Fruit fly (Drosophila melanogaster) whole organism, embryonic: Measurements from ENCODE around the gene SCCRO.

Source experiments
- B-H1 ChIP-seq: fragments of 200-800 bp; sonication (Bioruptor generic); IDR thresholded peaks from 3 replicates; pipeline ENCODE4 v1.3.6; 2022; ENCODE audit warnings: missing biosample characterization, missing genetic modification characterization
- CG10209 ChIP-seq: fragments of 200-800 bp; sonication (Bioruptor generic); optimal IDR thresholded peaks from 3 replicates; lab custom pipeline; 2017; ENCODE audit warnings: missing biosample characterization, mild to moderate bottlenecking, missing genetic modification characterization, missing genetic modification reagents
- CG10267 ChIP-seq: fragments of 200-800 bp; sonication (Bioruptor generic); optimal IDR thresholded peaks from 2 replicates; lab custom pipeline; 2018; ENCODE audit warnings: missing biosample characterization, mild to moderate bottlenecking, missing genetic modification characterization, moderate library complexity
- CG10959 ChIP-seq: fragments of 200-800 bp; sonication (Bioruptor generic); IDR thresholded peaks from 2 replicates; pipeline ENCODE4 v1.3.6; 2022; ENCODE audit warnings: missing biosample characterization, missing genetic modification characterization
- CG11247 ChIP-seq: fragments of 200-800 bp; sonication (Bioruptor generic); IDR thresholded peaks from 2 replicates; pipeline ENCODE4 v1.3.6; 2022; ENCODE audit warnings: missing biosample characterization, missing genetic modification characterization
- CG11723 ChIP-seq: fragments of 200-800 bp; sonication (Bioruptor generic); optimal IDR thresholded peaks from 2 replicates; lab custom pipeline; 2017; ENCODE audit warnings: missing biosample characterization, mild to moderate bottlenecking, missing genetic modification characterization
- CG12236 ChIP-seq: fragments of 200-800 bp; sonication (Bioruptor generic); optimal IDR thresholded peaks from 2 replicates; lab custom pipeline; 2016; ENCODE audit warnings: missing biosample characterization, missing genetic modification characterization
- CG1233 ChIP-seq: fragments of 200-800 bp; sonication (Bioruptor generic); optimal IDR thresholded peaks from 4 replicates; lab custom pipeline; 2018; ENCODE audit warnings: missing biosample characterization, mild to moderate bottlenecking, missing genetic modification characterization
- CG12659 ChIP-seq: fragments of 200-800 bp; sonication (Bioruptor generic); optimal IDR thresholded peaks from 3 replicates; lab custom pipeline; 2017; ENCODE audit warnings: mild to moderate bottlenecking, missing biosample characterization, missing genetic modification reagents, missing genetic modification characterization
- CG12942 ChIP-seq: fragments of 200-800 bp; sonication (Bioruptor generic); optimal IDR thresholded peaks from 3 replicates; lab custom pipeline; 2016; ENCODE audit warnings: missing biosample characterization, missing genetic modification characterization
- CG14441 ChIP-seq: fragments of 200-800 bp; sonication (Bioruptor generic); IDR thresholded peaks from 2 replicates; pipeline ENCODE4 v1.3.6; 2022; ENCODE audit warnings: missing biosample characterization, missing genetic modification characterization
- CG14860 ChIP-seq: fragments of 200-800 bp; sonication (Bioruptor generic); IDR thresholded peaks from 3 replicates; pipeline ENCODE4 v1.3.6; 2022; ENCODE audit warnings: missing biosample characterization, missing genetic modification characterization; ENCODE audit not compliant: partially characterized antibody
- CG15011 ChIP-seq: fragments of 200-800 bp; sonication (Bioruptor generic); optimal IDR thresholded peaks from 3 replicates; lab custom pipeline; 2018; ENCODE audit warnings: missing biosample characterization, mild to moderate bottlenecking, missing genetic modification characterization
- CG1529 ChIP-seq: fragments of 200-800 bp; sonication (Bioruptor generic); optimal IDR thresholded peaks from 3 replicates; lab custom pipeline; 2018; ENCODE audit warnings: missing biosample characterization, missing genetic modification characterization
- CG17361 ChIP-seq: fragments of 200-800 bp; sonication (Bioruptor generic); IDR thresholded peaks from 3 replicates; pipeline ENCODE4 v1.3.6; 2022; ENCODE audit warnings: missing biosample characterization, missing genetic modification characterization
- CG17912 ChIP-seq: fragments of 200-800 bp; sonication (Bioruptor generic); optimal IDR thresholded peaks from 2 replicates; lab custom pipeline; 2018; ENCODE audit warnings: missing biosample characterization, mild to moderate bottlenecking, missing genetic modification characterization
- CG18262 ChIP-seq: fragments of 200-800 bp; optimal IDR thresholded peaks from 3 replicates; lab custom pipeline; 2019; ENCODE audit warnings: missing biosample characterization, mild to moderate bottlenecking, missing genetic modification characterization, moderate library complexity
- CG18599 ChIP-seq: fragments of 200-800 bp; sonication (Bioruptor generic); optimal IDR thresholded peaks from 3 replicates; lab custom pipeline; 2017; ENCODE audit warnings: missing biosample characterization, missing genetic modification characterization, mild to moderate bottlenecking, moderate library complexity, missing genetic modification reagents
- CG2199 ChIP-seq: fragments of 200-800 bp; sonication (Bioruptor generic); IDR thresholded peaks from 3 replicates; pipeline ENCODE4 v1.3.6; 2022; ENCODE audit warnings: missing biosample characterization, missing genetic modification characterization
- CG2889 ChIP-seq: fragments of 200-800 bp; sonication (Bioruptor generic); IDR thresholded peaks from 3 replicates; pipeline ENCODE4 v1.3.6; 2022; ENCODE audit warnings: missing biosample characterization, missing genetic modification characterization
- CG31224 ChIP-seq: fragments of 200-800 bp; sonication (Bioruptor generic); IDR thresholded peaks from 2 replicates; pipeline ENCODE4 v1.3.6; 2022; ENCODE audit warnings: missing biosample characterization, missing genetic modification characterization
- CG7357 ChIP-seq: fragments of 200-800 bp; sonication (Bioruptor generic); IDR thresholded peaks from 3 replicates; pipeline ENCODE4 v1.3.6; 2022; ENCODE audit warnings: missing biosample characterization, missing genetic modification characterization
- CG7372 ChIP-seq: fragments of 200-800 bp; sonication (Bioruptor generic); IDR thresholded peaks from 2 replicates; pipeline ENCODE4 v1.3.6; 2022; ENCODE audit warnings: missing biosample characterization, missing genetic modification characterization
- CG8765 ChIP-seq: fragments of 200-800 bp; sonication (Bioruptor generic); IDR thresholded peaks from 2 replicates; pipeline ENCODE4 v1.3.6; 2022; ENCODE audit warnings: missing biosample characterization, missing genetic modification characterization
- Elba2 ChIP-seq: fragments of 200-800 bp; sonication (Bioruptor generic); optimal IDR thresholded peaks from 3 replicates; lab custom pipeline; 2016; ENCODE audit warnings: missing biosample characterization, missing genetic modification characterization
- Ets97D ChIP-seq: fragments of 200-800 bp; sonication (Bioruptor generic); optimal IDR thresholded peaks from 3 replicates; lab custom pipeline; 2016; ENCODE audit warnings: missing biosample characterization, missing genetic modification characterization
- HmgZ ChIP-seq: fragments of 200-800 bp; sonication (Bioruptor generic); optimal IDR thresholded peaks from 2 replicates; lab custom pipeline; 2018; ENCODE audit warnings: missing biosample characterization, mild to moderate bottlenecking, missing genetic modification characterization
- Lhr ChIP-seq: fragments of 200-800 bp; sonication (Bioruptor generic); optimal IDR thresholded peaks from 3 replicates; lab custom pipeline; 2017; ENCODE audit warnings: mild to moderate bottlenecking, missing biosample characterization, missing genetic modification reagents, missing genetic modification characterization
- Spps ChIP-seq: fragments of 200-800 bp; sonication (Bioruptor generic); optimal IDR thresholded peaks from 2 replicates; lab custom pipeline; 2018; ENCODE audit warnings: missing biosample characterization, mild to moderate bottlenecking, missing genetic modification characterization
- Trl ChIP-seq, 3 experiments: fragments of >200 bp in 2 of 3; fragments of 200-800 bp in 1 of 3; sonication (Bioruptor generic) in 1 of 3; optimal IDR thresholded peaks; 2 replicates in 1 of 3; 3 replicates in 2 of 3; lab custom pipeline; 2016 to 2017; ENCODE audit warnings: missing biosample characterization in 1 of 3, missing genetic modification characterization in 1 of 3
- YL-1 ChIP-seq: fragments of 200-800 bp; sonication (Bioruptor generic); optimal IDR thresholded peaks from 3 replicates; lab custom pipeline; 2017; ENCODE audit warnings: missing biosample characterization, mild to moderate bottlenecking, missing genetic modification characterization
- btn ChIP-seq: fragments of 200-800 bp; sonication (Bioruptor generic); optimal IDR thresholded peaks from 2 replicates; lab custom pipeline; 2016; ENCODE audit warnings: missing biosample characterization, missing genetic modification characterization
- gcm ChIP-seq: fragments of 200-800 bp; sonication (Bioruptor generic); optimal IDR thresholded peaks from 2 replicates; lab custom pipeline; 2019; ENCODE audit warnings: missing biosample characterization, mild to moderate bottlenecking, missing genetic modification characterization, moderate library complexity
- jigr1 ChIP-seq: fragments of 200-800 bp; sonication (Bioruptor generic); IDR thresholded peaks from 3 replicates; pipeline ENCODE4 v1.3.6; 2022; ENCODE audit warnings: missing biosample characterization, missing genetic modification characterization
- jumu ChIP-seq: fragments of 200-800 bp; sonication (Bioruptor generic); optimal IDR thresholded peaks from 3 replicates; lab custom pipeline; 2016; ENCODE audit warnings: missing biosample characterization, missing genetic modification characterization
- lab ChIP-seq: fragments of 200-800 bp; sonication (Bioruptor generic); optimal IDR thresholded peaks from 3 replicates; lab custom pipeline; 2017; ENCODE audit warnings: missing biosample characterization, missing genetic modification characterization, mild to moderate bottlenecking, moderate library complexity, missing genetic modification reagents
- lola ChIP-seq, 3 experiments: fragments of >200 bp in 2 of 3; fragments of 200-800 bp in 1 of 3; sonication (Bioruptor generic) in 1 of 3; optimal IDR thresholded peaks; 2 replicates each; lab custom pipeline; 2017 to 2019; ENCODE audit warnings: missing biosample characterization in 3 of 3, missing genetic modification characterization in 3 of 3, mild to moderate bottlenecking in 1 of 3, moderate library complexity in 1 of 3
- mirr ChIP-seq: fragments of 200-800 bp; sonication (Bioruptor generic); optimal IDR thresholded peaks from 3 replicates; lab custom pipeline; 2018; ENCODE audit warnings: missing biosample characterization, mild to moderate bottlenecking, missing genetic modification characterization
- mld ChIP-seq: fragments of 200-800 bp; sonication (Bioruptor generic); IDR thresholded peaks from 3 replicates; pipeline ENCODE4 v1.3.6; 2022; ENCODE audit warnings: missing biosample characterization, missing genetic modification characterization; ENCODE audit not compliant: partially characterized antibody
- oc ChIP-seq: fragments of 200-800 bp; sonication (Bioruptor generic); optimal IDR thresholded peaks from 2 replicates; lab custom pipeline; 2018; ENCODE audit warnings: missing biosample characterization, mild to moderate bottlenecking, missing genetic modification characterization, moderate library complexity
- org-1 ChIP-seq: fragments of 200-800 bp; sonication (Bioruptor generic); optimal IDR thresholded peaks from 2 replicates; lab custom pipeline; 2017; ENCODE audit warnings: missing biosample characterization, missing genetic modification characterization
- pros ChIP-seq: fragments of 200-800 bp; sonication (Bioruptor generic); optimal IDR thresholded peaks from 3 replicates; lab custom pipeline; 2019; ENCODE audit warnings: missing biosample characterization, mild to moderate bottlenecking, missing genetic modification characterization, moderate library complexity
- psq ChIP-seq: fragments of 200-800 bp; sonication (Bioruptor generic); optimal IDR thresholded peaks from 2 replicates; lab custom pipeline; 2017; ENCODE audit warnings: missing biosample characterization, missing genetic modification characterization
- row ChIP-seq: fragments of 200-800 bp; sonication (Bioruptor generic); IDR thresholded peaks from 3 replicates; pipeline ENCODE4 v1.3.6; 2022; ENCODE audit warnings: missing biosample characterization, missing genetic modification characterization
- sc ChIP-seq, 3 experiments: fragments of >200 bp in 2 of 3; fragments of 200-800 bp in 1 of 3; sonication (Bioruptor generic) in 1 of 3; optimal IDR thresholded peaks; 2 replicates in 2 of 3; 3 replicates in 1 of 3; lab custom pipeline; 2017; ENCODE audit warnings: mild to moderate bottlenecking in 1 of 3, missing biosample characterization in 1 of 3, missing genetic modification characterization in 1 of 3, missing genetic modification reagents in 1 of 3
- shn ChIP-seq: fragments of 200-800 bp; sonication (Bioruptor generic); optimal IDR thresholded peaks from 3 replicates; lab custom pipeline; 2016; ENCODE audit warnings: missing biosample characterization, missing genetic modification characterization
- sob ChIP-seq: fragments of 200-800 bp; sonication (Bioruptor generic); IDR thresholded peaks from 2 replicates; pipeline ENCODE4 v1.3.6; 2022; ENCODE audit warnings: missing biosample characterization, missing genetic modification characterization
- tap ChIP-seq: fragments of 200-800 bp; optimal IDR thresholded peaks from 3 replicates; lab custom pipeline; 2019; ENCODE audit warnings: missing biosample characterization, mild to moderate bottlenecking, missing genetic modification characterization, moderate library complexity

The SCCRO gene

DNA sequence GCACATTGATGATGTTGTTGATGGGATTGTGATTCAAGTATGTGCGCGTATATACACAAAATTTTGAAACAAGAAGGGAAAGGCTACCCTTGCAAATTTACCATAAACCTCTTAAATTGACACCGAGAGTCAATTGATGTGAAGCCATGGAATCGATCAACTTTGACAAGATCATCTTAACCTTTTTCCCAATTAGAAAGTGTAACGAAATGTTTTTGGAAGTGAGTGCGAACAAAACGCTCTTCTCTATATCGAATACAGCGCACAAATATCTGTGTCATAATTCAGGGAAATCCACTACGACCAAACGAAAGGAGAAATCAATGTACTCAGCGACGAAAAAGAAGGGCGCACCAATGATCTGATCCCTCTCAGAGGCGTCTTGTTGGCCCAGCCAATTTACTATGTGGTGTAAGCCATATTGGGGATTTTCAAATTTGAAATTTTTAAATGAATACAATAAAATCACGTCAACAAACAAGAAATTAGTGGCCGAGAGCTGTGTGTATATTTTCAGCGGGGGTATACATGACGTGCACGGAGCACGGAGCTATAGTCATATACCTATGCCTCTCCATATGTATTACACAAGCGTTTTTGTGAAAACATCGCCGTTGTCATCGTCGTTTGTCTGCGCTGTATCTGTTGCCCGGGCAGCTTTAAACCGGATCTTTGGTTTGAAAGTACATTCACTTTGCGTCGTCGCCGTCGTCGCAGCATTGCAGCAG lies 29.7 kb upstream of the SCCRO start (continued):
- 0 out of 3 replicates have a peak, but pooled peaks have one; percentile 8 for TF ChIP-seq CG7357 (GFP tag; lab: Robert Waterston, UW)
- peak; percentile 43 for TF ChIP-seq tap (tag; lab: Kevin White, UChicago)
- TF ChIP-seq sc (optimal IDR thresholded peaks at IDR 0.05; lab: Kevin White, UChicago) = no peak
- no peak for TF ChIP-seq sc (GFP tag; optimal IDR thresholded peaks at IDR 0.05; lab: Kevin White, UChicago)
- no peak for TF ChIP-seq CG8765 (GFP tag; lab: Robert Waterston, UW)
- peak; percentile 8 for TF ChIP-seq org-1
- peak; percentile 66 for TF ChIP-seq oc (tag; lab: Kevin White, UChicago)
- TF ChIP-seq CG14860 (GFP tag; lab: Robert Waterston, UW) = no peak
- TF ChIP-seq lola (GFP tag; optimal IDR thresholded peaks at IDR 0.05; lab: Kevin White, UChicago) = no peak
- TF ChIP-seq mirr = no peak
- TF ChIP-seq CG17361 (GFP tag; lab: Robert Waterston, UW) = no peak
- TF ChIP-seq CG18262 (tag; lab: Kevin White, UChicago) = peak; percentile 30
- TF ChIP-seq CG18599 = peak; percentile 35
- TF ChIP-seq CG10267 (tag; lab: Kevin White, UChicago) = no peak
- TF ChIP-seq CG10959 (GFP tag; lab: Robert Waterston, UW) = no peak
- no peak for TF ChIP-seq jigr1
- no peak for TF ChIP-seq CG7372 (GFP tag; lab: Robert Waterston, UW)
- no peak; the same call in 1 of the 2 replicates for TF ChIP-seq sob (GFP tag; lab: Robert Waterston, UW)
- TF ChIP-seq psq (GFP tag; lab: Kevin White, UChicago) = no peak
- TF ChIP-seq Lhr (GFP tag; lab: Kevin White, UChicago) = no peak
- peak; percentile 20 for TF ChIP-seq CG10209 (GFP tag; lab: Kevin White, UChicago)
- TF ChIP-seq CG11723 (GFP tag; lab: Kevin White, UChicago) = no peak
- TF ChIP-seq Trl (optimal IDR thresholded peaks at IDR 0.05; lab: Kevin White, UChicago) = peak; percentile 11 to 17
- peak; percentile 56 for TF ChIP-seq Trl (GFP tag; optimal IDR thresholded peaks at IDR 0.05; lab: Kevin White, UChicago)
- TF ChIP-seq CG1233 (GFP tag; lab: Kevin White, UChicago) = no peak
- no peak for TF ChIP-seq shn (GFP tag; lab: Kevin White, UChicago)
- TF ChIP-seq CG14441 = peak; percentile 49; the same call in 1 of the 2 replicates
- TF ChIP-seq B-H1 (GFP tag; lab: Robert Waterston, UW) = no peak
- peak; percentile 37 for TF ChIP-seq btn (GFP tag; lab: Kevin White, UChicago)
- no peak for TF ChIP-seq YL-1 (GFP tag; lab: Kevin White, UChicago)
- TF ChIP-seq CG1529 (GFP tag; lab: Kevin White, UChicago) = peak; percentile 3
- no peak for TF ChIP-seq CG17912 (GFP tag; lab: Kevin White, UChicago)
- no peak for TF ChIP-seq Elba2 (GFP tag; lab: Kevin White, UChicago)
- peak; percentile 5 for TF ChIP-seq HmgZ
- no peak for TF ChIP-seq CG12942 (GFP tag; lab: Kevin White, UChicago)
- peak; percentile 45 for TF ChIP-seq gcm (GFP tag; lab: Kevin White, UChicago)
- TF ChIP-seq lab = peak; percentile 61
- no peak for TF ChIP-seq CG2889 (GFP tag; lab: Robert Waterston, UW)
- no peak; the same call in 1 of the 3 replicates for TF ChIP-seq row (GFP tag; lab: Robert Waterston, UW)
- no peak for TF ChIP-seq CG15011 (GFP tag; lab: Kevin White, UChicago)
- peak; percentile 31 for TF ChIP-seq CG12659 (GFP tag; lab: Kevin White, UChicago)
- no peak for TF ChIP-seq jumu (GFP tag; lab: Kevin White, UChicago)
- no peak for TF ChIP-seq mld
- TF ChIP-seq CG2199 (GFP tag; lab: Robert Waterston, UW) = 0 out of 3 replicates have a peak, but pooled peaks have one; percentile 26
- peak; percentile 34 for TF ChIP-seq Spps (tag; lab: Kevin White, UChicago)
- TF ChIP-seq CG11247 (GFP tag; lab: Robert Waterston, UW) = peak; percentile 14; the same call in 1 of the 2 replicates
- TF ChIP-seq CG31224 = no peak
- TF ChIP-seq Ets97D = no peak
- peak; percentile 35 for TF ChIP-seq CG12236
- peak; percentile 69 for TF ChIP-seq pros (GFP tag; lab: Kevin White, UChicago)
